Worm (Caenorhabditis elegans) whole organism, L3 larva: ENCODE measurements around the gene col-115.

Experiments
- R02D3.7 ChIP-seq: fragments of 150-350 bp; optimal IDR thresholded peaks from 2 replicates; lab custom pipeline; 2014; ENCODE audit warnings: missing biosample characterization, missing genetic modification characterization
- ZK546.5 ChIP-seq: sonication (generic microtip); optimal IDR thresholded peaks from 2 replicates; lab custom pipeline; 2017; ENCODE audit warnings: missing biosample characterization, missing genetic modification characterization
- aly-2 ChIP-seq: fragments of 150-350 bp; optimal IDR thresholded peaks from 2 replicates; lab custom pipeline; 2014; ENCODE audit warnings: missing biosample characterization, missing genetic modification characterization
- ama-1 ChIP-seq: fragments of 150-350 bp; optimal IDR thresholded peaks from 2 replicates; lab custom pipeline; 2018
- ceh-28 ChIP-seq: fragments of 150-350 bp; optimal IDR thresholded peaks from 2 replicates; lab custom pipeline; 2014; ENCODE audit warnings: missing biosample characterization, missing genetic modification reagents, missing genetic modification characterization
- ceh-82 ChIP-seq: fragments of 150-350 bp; optimal IDR thresholded peaks from 2 replicates; lab custom pipeline; 2014; ENCODE audit warnings: missing biosample characterization, missing genetic modification characterization
- daf-12 ChIP-seq: fragments of 150-350 bp; optimal IDR thresholded peaks from 2 replicates; lab custom pipeline; 2014; ENCODE audit warnings: missing biosample characterization, missing genetic modification reagents, missing genetic modification characterization
- egl-27 ChIP-seq: sonication (generic microtip); optimal IDR thresholded peaks from 4 replicates; lab custom pipeline; 2017; ENCODE audit warnings: missing biosample characterization, missing genetic modification reagents, missing genetic modification characterization
- egl-5 ChIP-seq: fragments of 150-350 bp; optimal IDR thresholded peaks from 2 replicates; lab custom pipeline; 2017; ENCODE audit warnings: missing biosample characterization, missing genetic modification reagents, missing genetic modification characterization, inconsistent platforms
- elt-1 ChIP-seq: fragments of 150-350 bp; optimal IDR thresholded peaks from 2 replicates; lab custom pipeline; 2014; ENCODE audit warnings: missing biosample characterization, missing genetic modification characterization
- elt-2 ChIP-seq: sonication (generic microtip); optimal IDR thresholded peaks from 2 replicates; lab custom pipeline; 2016; ENCODE audit warnings: missing genetic modification reagents, mild to moderate bottlenecking, missing genetic modification characterization, missing compliant biosample characterization
- elt-3 ChIP-seq, 3 experiments: fragments of 150-350 bp in 1 of 3; sonication (generic microtip) in 2 of 3; optimal IDR thresholded peaks; 2 replicates in 2 of 3; 4 replicates in 1 of 3; lab custom pipeline; 2014 to 2017; ENCODE audit warnings: missing biosample characterization in 3 of 3, missing genetic modification characterization in 3 of 3
- eor-1 ChIP-seq, 2 experiments: fragments of 150-350 bp; optimal IDR thresholded peaks; 2 replicates each; lab custom pipeline; 2014 to 2018; ENCODE audit warnings: missing biosample characterization in 2 of 2, missing genetic modification characterization in 2 of 2
- fkh-2 ChIP-seq: fragments of 150-350 bp; optimal IDR thresholded peaks from 2 replicates; lab custom pipeline; 2014; ENCODE audit warnings: missing biosample characterization, missing genetic modification reagents, missing genetic modification characterization
- fos-1 ChIP-seq: fragments of 150-350 bp; optimal IDR thresholded peaks from 2 replicates; lab custom pipeline; 2014; ENCODE audit warnings: missing biosample characterization, missing genetic modification characterization
- hmg-11 ChIP-seq: sonication (generic microtip); optimal IDR thresholded peaks from 2 replicates; lab custom pipeline; 2016; ENCODE audit warnings: missing genetic modification characterization, missing compliant biosample characterization
- jun-1 ChIP-seq: fragments of 150-350 bp; optimal IDR thresholded peaks from 2 replicates; lab custom pipeline; 2014; ENCODE audit warnings: missing biosample characterization, missing genetic modification reagents, missing genetic modification characterization
- lsy-12 ChIP-seq: sonication (generic microtip); optimal IDR thresholded peaks from 2 replicates; lab custom pipeline; 2016; ENCODE audit warnings: mild to moderate bottlenecking, missing genetic modification characterization, missing compliant biosample characterization
- mdl-1 ChIP-seq: fragments of 150-350 bp; optimal IDR thresholded peaks from 2 replicates; lab custom pipeline; 2014; ENCODE audit warnings: missing biosample characterization, missing genetic modification characterization
- mml-1 ChIP-seq: fragments of 150-350 bp; sonication (generic microtip); optimal IDR thresholded peaks from 3 replicates; lab custom pipeline; 2014; ENCODE audit warnings: missing biosample characterization, missing genetic modification characterization
- nfya-1 ChIP-seq: sonication (generic microtip); optimal IDR thresholded peaks from 2 replicates; lab custom pipeline; 2017; ENCODE audit warnings: missing genetic modification characterization, mild to moderate bottlenecking, missing compliant biosample characterization, antibody characterized with exemption, moderate library complexity; ENCODE audit not compliant: insufficient read depth
- nhr-11 ChIP-seq: fragments of 150-350 bp; optimal IDR thresholded peaks from 2 replicates; lab custom pipeline; 2014; ENCODE audit warnings: missing biosample characterization, missing genetic modification characterization
- nhr-12 ChIP-seq: fragments of 150-350 bp; optimal IDR thresholded peaks from 2 replicates; lab custom pipeline; 2014; ENCODE audit warnings: missing biosample characterization, missing genetic modification characterization
- nhr-237 ChIP-seq: fragments of 150-350 bp; optimal IDR thresholded peaks from 2 replicates; lab custom pipeline; 2014; ENCODE audit warnings: missing biosample characterization, missing genetic modification characterization
- nhr-25 ChIP-seq: sonication (generic microtip); optimal IDR thresholded peaks from 2 replicates; lab custom pipeline; 2017; ENCODE audit warnings: missing biosample characterization, missing genetic modification characterization
- nhr-43 ChIP-seq: sonication (generic microtip); optimal IDR thresholded peaks from 2 replicates; lab custom pipeline; 2016; ENCODE audit warnings: mild to moderate bottlenecking, missing genetic modification characterization, missing compliant biosample characterization; ENCODE audit not compliant: poor library complexity, severe bottlenecking
- nhr-67 ChIP-seq: fragments of 150-350 bp; optimal IDR thresholded peaks from 2 replicates; lab custom pipeline; 2014; ENCODE audit warnings: missing biosample characterization, missing genetic modification characterization
- nhr-76 ChIP-seq: fragments of 150-350 bp; sonication (generic microtip); optimal IDR thresholded peaks from 5 replicates; lab custom pipeline; 2014; ENCODE audit warnings: missing biosample characterization, missing genetic modification characterization
- nhr-77 ChIP-seq: fragments of 150-350 bp; optimal IDR thresholded peaks from 2 replicates; lab custom pipeline; 2014; ENCODE audit warnings: missing biosample characterization, missing genetic modification characterization
- pha-4 ChIP-seq: fragments of 150-350 bp; optimal IDR thresholded peaks from 2 replicates; lab custom pipeline; 2014; ENCODE audit warnings: missing biosample characterization, missing genetic modification reagents, missing genetic modification characterization
- pqm-1 ChIP-seq: fragments of 150-350 bp; optimal IDR thresholded peaks from 2 replicates; lab custom pipeline; 2017; ENCODE audit warnings: missing biosample characterization, missing genetic modification characterization, inconsistent platforms
- skn-1 ChIP-seq: fragments of 150-350 bp; optimal IDR thresholded peaks from 2 replicates; lab custom pipeline; 2014; ENCODE audit warnings: missing biosample characterization, missing genetic modification characterization
- snpc-4 ChIP-seq: fragments of 150-350 bp; optimal IDR thresholded peaks from 2 replicates; lab custom pipeline; 2014; ENCODE audit warnings: missing biosample characterization, missing genetic modification characterization
- tbx-2 ChIP-seq: sonication (generic microtip); optimal IDR thresholded peaks from 2 replicates; lab custom pipeline; 2016; ENCODE audit warnings: mild to moderate bottlenecking, missing genetic modification characterization, missing compliant biosample characterization
- unc-39 ChIP-seq: sonication (generic microtip); optimal IDR thresholded peaks from 4 replicates; lab custom pipeline; 2017; ENCODE audit warnings: missing biosample characterization, missing genetic modification characterization
- unc-62 ChIP-seq: fragments of 150-350 bp; sonication (generic microtip); optimal IDR thresholded peaks from 4 replicates; lab custom pipeline; 2014; ENCODE audit warnings: missing biosample characterization, missing genetic modification reagents, missing genetic modification characterization
- zag-1 ChIP-seq: fragments of 150-350 bp; optimal IDR thresholded peaks from 2 replicates; lab custom pipeline; 2014; ENCODE audit warnings: missing biosample characterization, missing genetic modification characterization
- ztf-11 ChIP-seq: fragments of 150-350 bp; optimal IDR thresholded peaks from 2 replicates; lab custom pipeline; 2014; ENCODE audit warnings: missing biosample characterization, missing genetic modification characterization
- ztf-4 ChIP-seq: fragments of 150-350 bp; optimal IDR thresholded peaks from 2 replicates; lab custom pipeline; 2014; ENCODE audit warnings: missing biosample characterization, missing genetic modification characterization

Gene col-115

ce11 chrIV:8022035-8022673, 33.7 kb downstream of the col-115 start, which contains the start of gene C26B2.2:
TSS of gene C26B2.2 (minus strand) at chrIV:8022122.
- TF ChIP-seq nhr-76 (tag; lab: Kevin White, UChicago): no peak
- no peak for TF ChIP-seq ceh-82 (tag; lab: Kevin White, UChicago)
- no peak for TF ChIP-seq snpc-4 (tag; lab: Kevin White, UChicago)
- TF ChIP-seq skn-1 (tag; lab: Kevin White, UChicago): no peak
- no peak for TF ChIP-seq nhr-25
- TF ChIP-seq, all 47 proteins: peak for 0

ce11 chrIV:8023861-8024260, 35.4 kb downstream of the col-115 start:
- TF ChIP-seq elt-2 (tag; lab: Kevin White, UChicago) (peak; percentile 48), elt-3 (tag; optimal IDR thresholded peaks at IDR 0.05; lab: Kevin White, UChicago) (no peak), nhr-43 (tag; lab: Kevin White, UChicago) (no peak), pqm-1 (tag; lab: Kevin White, UChicago) (peak; percentile 22)

DNA sequence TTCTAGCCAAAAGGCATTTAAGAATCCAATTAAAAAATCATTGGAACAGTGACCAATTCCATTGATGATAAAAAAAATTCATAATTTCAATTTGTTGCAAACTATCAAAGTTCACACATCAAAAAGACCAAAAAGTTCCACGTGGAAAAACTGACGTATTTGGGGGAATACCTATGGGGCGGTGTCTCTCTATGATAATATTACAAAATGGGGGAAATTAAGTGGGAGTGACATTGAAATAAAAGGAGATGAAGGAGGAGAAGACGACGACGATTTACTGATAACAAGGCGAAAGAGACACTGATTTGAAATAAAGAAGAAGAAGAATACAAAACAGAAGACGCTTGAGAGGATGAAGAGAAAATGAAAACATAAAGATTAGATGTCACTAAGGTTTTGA, 37.9 kb downstream of the col-115 start:
- TF ChIP-seq nfya-1 (peak; percentile 8), ceh-28 (tag; lab: Kevin White, UChicago) (no peak), nhr-237 (no peak), elt-1 (tag; lab: Kevin White, UChicago) (no peak), nhr-11 (tag; lab: Kevin White, UChicago) (no peak), skn-1 (tag; lab: Kevin White, UChicago) (no peak), unc-62 (GFP tag; lab: Kevin White, UChicago) (no peak), pqm-1 (tag; lab: Kevin White, UChicago) (peak; percentile 91), unc-39 (tag; lab: Kevin White, UChicago) (no peak), hmg-11 (tag; lab: Kevin White, UChicago) (no peak), nhr-12 (tag; lab: Kevin White, UChicago) (no peak), ztf-11 (tag; lab: Kevin White, UChicago) (no peak), fos-1 (tag; lab: Kevin White, UChicago) (no peak), ama-1 (lab: Kevin White, UChicago) (no peak), egl-27 (no peak), nhr-25 (peak; percentile 36), pha-4 (tag; lab: Kevin White, UChicago) (no peak), nhr-76 (tag; lab: Kevin White, UChicago) (no peak), nhr-77 (tag; lab: Kevin White, UChicago) (no peak), elt-3 (tag; optimal IDR thresholded peaks at IDR 0.05; lab: Kevin White, UChicago) (peak in 2 of 3 experiments; percentile 34 to 46), daf-12 (tag; lab: Kevin White, UChicago) (no peak), mdl-1 (tag; lab: Kevin White, UChicago) (peak; percentile 34), lsy-12 (tag; lab: Kevin White, UChicago) (no peak), aly-2 (tag; lab: Kevin White, UChicago) (no peak), nhr-43 (tag; lab: Kevin White, UChicago) (no peak), nhr-67 (tag; lab: Kevin White, UChicago) (no peak), egl-5 (no peak), fkh-2 (tag; lab: Kevin White, UChicago) (no peak), tbx-2 (no peak), jun-1 (peak; percentile 19), ceh-82 (tag; lab: Kevin White, UChicago) (no peak), ZK546.5 (no peak), eor-1 (tag; optimal IDR thresholded peaks at IDR 0.05; lab: Kevin White, UChicago) (no peak), R02D3.7 (tag; lab: Kevin White, UChicago) (no peak), zag-1 (tag; lab: Kevin White, UChicago) (no peak), elt-2 (tag; lab: Kevin White, UChicago) (peak; percentile 90), mml-1 (no peak), snpc-4 (tag; lab: Kevin White, UChicago) (no peak), ztf-4 (no peak)
